Fruit fly (Drosophila melanogaster) whole organism, embryonic: ENCODE results near the gene Cap-D2.
A peak's percentile ranks its signal among the peaks of the same experiment; 100 is the strongest.

Source experiments
- Awh ChIP-seq: fragments of 200-800 bp; sonication (Bioruptor generic); IDR thresholded peaks from 2 replicates; pipeline ENCODE4, ENCODE4 v1.3.6; 2022; ENCODE audit warnings: missing biosample characterization, missing genetic modification characterization
- Bdp1 ChIP-seq: fragments of 200-800 bp; sonication (Bioruptor generic); optimal IDR thresholded peaks from 3 replicates; lab custom pipeline; 2016; ENCODE audit warnings: missing biosample characterization, missing genetic modification characterization
- Blimp-1 ChIP-seq: fragments of 200-800 bp; sonication (Bioruptor generic); optimal IDR thresholded peaks from 3 replicates; lab custom pipeline; 2018; ENCODE audit warnings: missing biosample characterization, missing genetic modification characterization, mild to moderate bottlenecking, moderate library complexity, missing genetic modification reagents
- CG12104 ChIP-seq: fragments of 200-800 bp; sonication (Bioruptor generic); optimal IDR thresholded peaks from 3 replicates; lab custom pipeline; 2016; ENCODE audit warnings: missing biosample characterization, missing genetic modification characterization
- CG12236 ChIP-seq: fragments of 200-800 bp; sonication (Bioruptor generic); optimal IDR thresholded peaks from 2 replicates; lab custom pipeline; 2016; ENCODE audit warnings: missing biosample characterization, missing genetic modification characterization
- CG12744 ChIP-seq: fragments of 200-800 bp; sonication (Bioruptor generic); optimal IDR thresholded peaks from 2 replicates; lab custom pipeline; 2016; ENCODE audit warnings: missing biosample characterization, missing genetic modification characterization
- CG15073 ChIP-seq: fragments of 200-800 bp; sonication (Bioruptor generic); optimal IDR thresholded peaks from 2 replicates; lab custom pipeline; 2016; ENCODE audit warnings: missing biosample characterization, missing genetic modification characterization
- CG1603 ChIP-seq: fragments of 200-800 bp; sonication (Bioruptor generic); optimal IDR thresholded peaks from 2 replicates; lab custom pipeline; 2019; ENCODE audit warnings: missing biosample characterization, mild to moderate bottlenecking, missing genetic modification characterization, moderate library complexity
- CG17829 ChIP-seq: fragments of 200-800 bp; optimal IDR thresholded peaks from 2 replicates; lab custom pipeline; 2019; ENCODE audit warnings: missing biosample characterization, mild to moderate bottlenecking, missing genetic modification characterization, moderate library complexity
- CG2875 ChIP-seq: fragments of 200-800 bp; sonication (Bioruptor generic); optimal IDR thresholded peaks from 2 replicates; lab custom pipeline; 2017; ENCODE audit warnings: missing biosample characterization, mild to moderate bottlenecking, missing genetic modification characterization, missing genetic modification reagents
- CG3281 ChIP-seq: fragments of 200-800 bp; sonication (Bioruptor generic); optimal IDR thresholded peaks from 3 replicates; lab custom pipeline; 2017; ENCODE audit warnings: missing biosample characterization, mild to moderate bottlenecking, missing genetic modification characterization
- CG4820 ChIP-seq: fragments of 200-800 bp; sonication (Bioruptor generic); optimal IDR thresholded peaks from 3 replicates; lab custom pipeline; 2016; ENCODE audit warnings: missing biosample characterization, missing genetic modification characterization
- CG6813 ChIP-seq: fragments of 200-800 bp; sonication (Bioruptor generic); optimal IDR thresholded peaks from 2 replicates; lab custom pipeline; 2017; ENCODE audit warnings: missing biosample characterization, missing genetic modification characterization, mild to moderate bottlenecking, moderate library complexity, missing genetic modification reagents
- CG7839 ChIP-seq: fragments of 200-800 bp; sonication (Bioruptor generic); optimal IDR thresholded peaks from 3 replicates; lab custom pipeline; 2018; ENCODE audit warnings: missing biosample characterization, mild to moderate bottlenecking, missing genetic modification characterization, moderate library complexity
- CG9437 ChIP-seq: fragments of 200-800 bp; sonication (Bioruptor generic); optimal IDR thresholded peaks from 2 replicates; lab custom pipeline; 2018; ENCODE audit warnings: missing biosample characterization, mild to moderate bottlenecking, missing genetic modification characterization
- CG9817 ChIP-seq: fragments of 200-800 bp; sonication (Bioruptor generic); optimal IDR thresholded peaks from 2 replicates; lab custom pipeline; 2018; ENCODE audit warnings: missing biosample characterization, mild to moderate bottlenecking, missing genetic modification characterization, moderate library complexity
- D ChIP-seq, 2 experiments: fragments of 200-800 bp in 1 of 2; fragments of >200 bp in 1 of 2; sonication (Bioruptor generic) in 1 of 2; optimal IDR thresholded peaks; 2 replicates in 1 of 2; 3 replicates in 1 of 2; lab custom pipeline; 2017; ENCODE audit warnings: mild to moderate bottlenecking in 1 of 2, missing biosample characterization in 1 of 2, missing genetic modification characterization in 1 of 2, missing genetic modification reagents in 1 of 2
- Eip74EF ChIP-seq, 2 experiments: fragments of 200-800 bp in 1 of 2; fragments of >200 bp in 1 of 2; sonication (Bioruptor generic) in 1 of 2; optimal IDR thresholded peaks; 2 replicates each; lab custom pipeline; 2017 to 2019; ENCODE audit warnings: missing biosample characterization in 2 of 2, missing genetic modification characterization in 2 of 2, mild to moderate bottlenecking in 1 of 2, moderate library complexity in 1 of 2
- Ets65A ChIP-seq: fragments of 200-800 bp; sonication (Bioruptor generic); peaks from one replicate; lab custom pipeline; 2016; ENCODE audit warnings: missing biosample characterization, missing genetic modification characterization
- Fer1 ChIP-seq: fragments of 200-800 bp; sonication (Bioruptor generic); optimal IDR thresholded peaks from 2 replicates; lab custom pipeline; 2017; ENCODE audit warnings: missing biosample characterization, mild to moderate bottlenecking, missing genetic modification characterization
- Gug ChIP-seq: fragments of 200-800 bp; sonication (Bioruptor generic); IDR thresholded peaks from 4 replicates; pipeline ENCODE4 v1.3.6; 2022; ENCODE audit warnings: missing biosample characterization, missing genetic modification characterization
- HmgD ChIP-seq: fragments of 200-800 bp; sonication (Bioruptor generic); optimal IDR thresholded peaks from 3 replicates; lab custom pipeline; 2016; ENCODE audit warnings: missing biosample characterization, missing genetic modification characterization
- MESR4 ChIP-seq: fragments of 200-800 bp; sonication (Bioruptor generic); optimal IDR thresholded peaks from 2 replicates; lab custom pipeline; 2018; ENCODE audit warnings: missing biosample characterization, mild to moderate bottlenecking, missing genetic modification characterization, moderate library complexity
- Myb ChIP-seq: fragments of 200-800 bp; sonication (Bioruptor generic); optimal IDR thresholded peaks from 2 replicates; lab custom pipeline; 2016; ENCODE audit warnings: missing biosample characterization, missing genetic modification characterization
- NC2α ChIP-seq: fragments of 200-800 bp; sonication (Bioruptor generic); optimal IDR thresholded peaks from 2 replicates; lab custom pipeline; 2016; ENCODE audit warnings: missing biosample characterization, missing genetic modification characterization
- Ssrp ChIP-seq: fragments of 200-800 bp; sonication (Bioruptor generic); optimal IDR thresholded peaks from 2 replicates; lab custom pipeline; 2018; ENCODE audit warnings: missing biosample characterization, mild to moderate bottlenecking, missing genetic modification characterization, moderate library complexity
- cg ChIP-seq: fragments of 200-800 bp; sonication (Bioruptor generic); optimal IDR thresholded peaks from 3 replicates; lab custom pipeline; 2019; ENCODE audit warnings: missing biosample characterization, mild to moderate bottlenecking, missing genetic modification characterization, moderate library complexity
- dati ChIP-seq: fragments of 200-800 bp; sonication (Bioruptor generic); IDR thresholded peaks from 2 replicates; pipeline ENCODE4 v1.3.6; 2022; ENCODE audit warnings: missing biosample characterization, missing genetic modification characterization
- exex ChIP-seq: fragments of 200-800 bp; sonication (Bioruptor generic); optimal IDR thresholded peaks from 4 replicates; lab custom pipeline; 2018; ENCODE audit warnings: missing biosample characterization, mild to moderate bottlenecking, missing genetic modification characterization, moderate library complexity
- gro ChIP-seq: fragments of 200-800 bp; sonication (Bioruptor generic); optimal IDR thresholded peaks from 2 replicates; lab custom pipeline; 2016; ENCODE audit warnings: missing biosample characterization, missing genetic modification characterization
- h ChIP-seq: fragments of >200 bp; optimal IDR thresholded peaks from 2 replicates; lab custom pipeline; 2017
- ham ChIP-seq: fragments of 200-800 bp; sonication (Bioruptor generic); IDR thresholded peaks from 2 replicates; pipeline ENCODE4 v1.3.6; 2022; ENCODE audit warnings: missing biosample characterization, missing genetic modification characterization
- klu ChIP-seq: fragments of 200-800 bp; sonication (Bioruptor generic); IDR thresholded peaks from 2 replicates; pipeline ENCODE4 v1.3.6; 2022; ENCODE audit warnings: missing biosample characterization, missing genetic modification characterization
- lilli ChIP-seq: fragments of 200-800 bp; sonication (Bioruptor generic); optimal IDR thresholded peaks from 3 replicates; lab custom pipeline; 2016; ENCODE audit warnings: missing biosample characterization, missing genetic modification characterization
- pum ChIP-seq: fragments of 200-800 bp; sonication (Bioruptor generic); optimal IDR thresholded peaks from 2 replicates; lab custom pipeline; 2016; ENCODE audit warnings: missing biosample characterization, missing genetic modification characterization
- repo ChIP-seq: fragments of 200-800 bp; sonication (Bioruptor generic); optimal IDR thresholded peaks from 2 replicates; lab custom pipeline; 2016; ENCODE audit warnings: missing biosample characterization, missing genetic modification characterization
- row ChIP-seq: fragments of 200-800 bp; sonication (Bioruptor generic); IDR thresholded peaks from 3 replicates; pipeline ENCODE4 v1.3.6; 2022; ENCODE audit warnings: missing biosample characterization, missing genetic modification characterization
- schlank ChIP-seq: fragments of 200-800 bp; sonication (Bioruptor generic); optimal IDR thresholded peaks from 2 replicates; lab custom pipeline; 2018; ENCODE audit warnings: missing biosample characterization, mild to moderate bottlenecking, missing genetic modification characterization
- sim ChIP-seq: fragments of 200-800 bp; sonication (Bioruptor generic); IDR thresholded peaks from 2 replicates; pipeline ENCODE4 v1.3.6; 2022; ENCODE audit warnings: missing biosample characterization, missing genetic modification characterization
- sisA ChIP-seq: fragments of 200-800 bp; sonication (Bioruptor generic); IDR thresholded peaks from 2 replicates; pipeline ENCODE4 v1.3.6; 2022; ENCODE audit warnings: missing biosample characterization, missing genetic modification characterization
- so ChIP-seq: fragments of 200-800 bp; sonication (Bioruptor generic); IDR thresholded peaks from 3 replicates; pipeline ENCODE4 v1.3.6; 2022; ENCODE audit warnings: missing biosample characterization, missing genetic modification characterization
- tio ChIP-seq: fragments of 200-800 bp; sonication (Bioruptor generic); optimal IDR thresholded peaks from 2 replicates; lab custom pipeline; 2017; ENCODE audit warnings: missing biosample characterization, missing genetic modification characterization, inconsistent platforms
- tll ChIP-seq, 2 experiments: fragments of 200-800 bp in 1 of 2; fragments of >200 bp in 1 of 2; sonication (Bioruptor generic) in 1 of 2; optimal IDR thresholded peaks; 2 replicates each; lab custom pipeline; 2017 to 2019; ENCODE audit warnings: missing biosample characterization in 2 of 2, missing genetic modification characterization in 2 of 2, mild to moderate bottlenecking in 1 of 2, moderate library complexity in 1 of 2
- unc-4 ChIP-seq: fragments of 200-800 bp; sonication (Bioruptor generic); IDR thresholded peaks from 2 replicates; pipeline ENCODE4 v1.3.6; 2022; ENCODE audit warnings: missing biosample characterization, missing genetic modification characterization; ENCODE audit not compliant: partially characterized antibody
- vnd ChIP-seq: fragments of 200-800 bp; sonication (Bioruptor generic); IDR thresholded peaks from 3 replicates; pipeline ENCODE4 v1.3.6; 2022; ENCODE audit warnings: missing biosample characterization, missing genetic modification characterization; ENCODE audit not compliant: partially characterized antibody
- vvl ChIP-seq: fragments of 200-800 bp; sonication (Bioruptor generic); IDR thresholded peaks from 2 replicates; pipeline ENCODE4 v1.3.6; 2022; ENCODE audit warnings: missing biosample characterization, missing genetic modification characterization
- zen ChIP-seq: fragments of 200-800 bp; sonication (Bioruptor generic); optimal IDR thresholded peaks from 3 replicates; lab custom pipeline; 2018; ENCODE audit warnings: missing biosample characterization, mild to moderate bottlenecking, missing genetic modification characterization, moderate library complexity
- zen2 ChIP-seq: fragments of 200-800 bp; sonication (Bioruptor generic); IDR thresholded peaks from 3 replicates; pipeline ENCODE4 v1.3.6; 2022; ENCODE audit warnings: missing biosample characterization, missing genetic modification characterization; ENCODE audit not compliant: partially characterized antibody
- zf30C ChIP-seq: fragments of 200-800 bp; sonication (Bioruptor generic); optimal IDR thresholded peaks from 3 replicates; lab custom pipeline; 2018; ENCODE audit warnings: missing biosample characterization, mild to moderate bottlenecking, missing genetic modification characterization

Gene Cap-D2

dm6 chr3R:29696359-29696758 lies 20.9 kb downstream of the Cap-D2 start (continued):
- TF ChIP-seq CG12744 (GFP tag; lab: Kevin White, UChicago) (no peak), klu (no peak), row (peak; percentile 33; the same call in 2 of the 3 replicates), Eip74EF (GFP tag; optimal IDR thresholded peaks at IDR 0.05; lab: Kevin White, UChicago) (no peak), zen (tag; lab: Kevin White, UChicago) (peak; percentile 75), CG15073 (GFP tag; lab: Kevin White, UChicago) (no peak), h (lab: Kevin White, UChicago) (no peak), CG6813 (GFP tag; lab: Kevin White, UChicago) (no peak), CG17829 (tag; lab: Kevin White, UChicago) (peak; percentile 37), CG1603 (peak; percentile 63), Fer1 (no peak), Blimp-1 (peak; percentile 17), pum (GFP tag; lab: Kevin White, UChicago) (no peak), Bdp1 (no peak), vvl (GFP tag; lab: Robert Waterston, UW) (0 out of 2 replicates have a peak, but pooled peaks have one; percentile 22), HmgD (GFP tag; lab: Kevin White, UChicago) (no peak), MESR4 (GFP tag; lab: Kevin White, UChicago) (no peak), CG3281 (GFP tag; lab: Kevin White, UChicago) (no peak), CG12236 (GFP tag; lab: Kevin White, UChicago) (no peak), Ssrp (tag; lab: Kevin White, UChicago) (peak; percentile 42), CG7839 (tag; lab: Kevin White, UChicago) (peak; percentile 13), CG9817 (tag; lab: Kevin White, UChicago) (no peak), zf30C (GFP tag; lab: Kevin White, UChicago) (peak; percentile 9), sisA (GFP tag; lab: Robert Waterston, UW) (peak; percentile 34)

dm6 chr3R:29697841-29698240 lies 22.4 kb downstream of the Cap-D2 start:
- no peak for TF ChIP-seq Awh (GFP tag; lab: Robert Waterston, UW)
- TF ChIP-seq tll (GFP tag; optimal IDR thresholded peaks at IDR 0.05; lab: Kevin White, UChicago): peak in 1 of 2 experiments; percentile 41
- peak; percentile 56 for TF ChIP-seq Ets65A (GFP tag; lab: Kevin White, UChicago)
- peak; percentile 94 for TF ChIP-seq D (optimal IDR thresholded peaks at IDR 0.05; lab: Kevin White, UChicago)
- no peak for TF ChIP-seq D (GFP tag; optimal IDR thresholded peaks at IDR 0.05; lab: Kevin White, UChicago)

DNA sequence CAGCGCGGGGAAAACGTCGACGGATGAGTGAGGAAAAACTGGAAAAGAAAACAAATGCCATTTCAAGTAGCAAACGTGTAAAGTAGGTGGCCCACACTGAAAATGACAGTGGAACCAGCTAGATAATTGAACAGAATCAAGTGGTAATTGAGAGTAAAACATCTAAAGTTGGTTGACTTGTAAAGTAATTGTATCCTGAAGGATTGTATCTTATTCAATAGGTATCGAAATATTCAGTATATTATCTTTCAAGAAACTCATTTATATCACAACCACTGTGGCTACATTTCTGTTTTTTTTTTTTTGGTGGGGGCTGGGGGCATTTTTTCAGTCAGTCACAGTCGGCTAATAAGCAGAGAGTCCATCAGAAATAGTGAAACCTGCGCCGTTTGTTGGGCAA lies 23.8 kb downstream of the Cap-D2 start:
- TF ChIP-seq ham: no peak
- no peak for TF ChIP-seq gro (GFP tag; lab: Kevin White, UChicago)
- TF ChIP-seq CG9437 (GFP tag; lab: Kevin White, UChicago): no peak
- no peak for TF ChIP-seq CG4820 (GFP tag; lab: Kevin White, UChicago)
- TF ChIP-seq sim: peak; percentile 58; the same call in 1 of the 2 replicates
- TF ChIP-seq dati (GFP tag; lab: Robert Waterston, UW): no peak
- no peak for TF ChIP-seq schlank (tag; lab: Kevin White, UChicago)
- no peak for TF ChIP-seq exex (tag; lab: Kevin White, UChicago)
- no peak for TF ChIP-seq Gug (GFP tag; lab: Robert Waterston, UW)
- TF ChIP-seq vvl (GFP tag; lab: Robert Waterston, UW): peak; percentile 86
- TF ChIP-seq vnd: no peak
- no peak for TF ChIP-seq CG12104 (GFP tag; lab: Kevin White, UChicago)
- TF ChIP-seq tio (GFP tag; lab: Kevin White, UChicago): no peak
- TF ChIP-seq lilli: no peak
- TF ChIP-seq cg (GFP tag; lab: Kevin White, UChicago): no peak
- no peak for TF ChIP-seq Myb (GFP tag; lab: Kevin White, UChicago)
- no peak for TF ChIP-seq unc-4 (GFP tag; lab: Robert Waterston, UW)
- TF ChIP-seq so (GFP tag; lab: Robert Waterston, UW): peak; percentile 26; the same call in 1 of the 3 replicates
- peak; percentile 28 for TF ChIP-seq CG2875
- TF ChIP-seq repo: no peak
- no peak for TF ChIP-seq zen2 (GFP tag; lab: Robert Waterston, UW)
- no peak for TF ChIP-seq NC2α
